Worm (Caenorhabditis elegans) whole organism, L3 larva: ENCODE data around the gene ced-13.

Experiments
- ama-1 ChIP-seq: fragments of 150-350 bp; optimal IDR thresholded peaks from 2 replicates; lab custom pipeline; 2018
- egl-27 ChIP-seq: sonication (generic microtip); optimal IDR thresholded peaks from 4 replicates; lab custom pipeline; 2017; ENCODE audit warnings: missing biosample characterization, missing genetic modification reagents, missing genetic modification characterization
- elt-2 ChIP-seq: sonication (generic microtip); optimal IDR thresholded peaks from 2 replicates; lab custom pipeline; 2016; ENCODE audit warnings: missing genetic modification reagents, mild to moderate bottlenecking, missing genetic modification characterization, missing compliant biosample characterization
- lin-15B ChIP-seq: fragments of 150-350 bp; optimal IDR thresholded peaks from 2 replicates; lab custom pipeline; 2014; ENCODE audit warnings: missing biosample characterization, missing genetic modification characterization
- nfya-1 ChIP-seq: sonication (generic microtip); optimal IDR thresholded peaks from 2 replicates; lab custom pipeline; 2017; ENCODE audit warnings: missing genetic modification characterization, mild to moderate bottlenecking, missing compliant biosample characterization, antibody characterized with exemption, moderate library complexity; ENCODE audit not compliant: insufficient read depth
- nhr-11 ChIP-seq: fragments of 150-350 bp; optimal IDR thresholded peaks from 2 replicates; lab custom pipeline; 2014; ENCODE audit warnings: missing biosample characterization, missing genetic modification characterization
- nhr-77 ChIP-seq: fragments of 150-350 bp; optimal IDR thresholded peaks from 2 replicates; lab custom pipeline; 2014; ENCODE audit warnings: missing biosample characterization, missing genetic modification characterization
- pqm-1 ChIP-seq: fragments of 150-350 bp; optimal IDR thresholded peaks from 2 replicates; lab custom pipeline; 2017; ENCODE audit warnings: missing biosample characterization, missing genetic modification characterization, inconsistent platforms
- snpc-4 ChIP-seq: fragments of 150-350 bp; optimal IDR thresholded peaks from 2 replicates; lab custom pipeline; 2014; ENCODE audit warnings: missing biosample characterization, missing genetic modification characterization
- unc-62 ChIP-seq: fragments of 150-350 bp; sonication (generic microtip); optimal IDR thresholded peaks from 4 replicates; lab custom pipeline; 2014; ENCODE audit warnings: missing biosample characterization, missing genetic modification reagents, missing genetic modification characterization
- ztf-11 ChIP-seq: fragments of 150-350 bp; optimal IDR thresholded peaks from 2 replicates; lab custom pipeline; 2014; ENCODE audit warnings: missing biosample characterization, missing genetic modification characterization

DNA sequence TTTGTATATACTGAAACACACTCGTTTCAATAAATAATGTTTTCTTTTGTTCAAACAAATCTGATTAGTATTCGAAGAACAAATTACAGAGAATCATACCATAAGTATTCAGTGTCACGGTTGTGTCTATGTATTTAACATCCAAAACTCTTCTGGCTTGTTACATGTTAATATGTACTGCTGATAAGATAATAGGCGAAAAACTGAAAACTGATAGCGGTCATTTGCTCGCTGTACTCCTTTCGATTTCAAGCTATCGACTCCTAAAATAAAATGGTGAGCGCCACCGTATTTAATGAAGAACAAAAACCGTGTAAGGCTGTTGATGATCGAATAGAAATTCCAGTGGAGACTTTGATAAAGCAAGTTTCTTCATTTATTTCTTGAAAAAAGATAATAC is 23.9 kb upstream of the ced-13 start, which contains the start of gene R09F10.1:
- TF ChIP-seq elt-2 (tag; lab: Kevin White, UChicago) = peak; percentile 75
- TF ChIP-seq snpc-4 (tag; lab: Kevin White, UChicago) = no peak
- no peak for TF ChIP-seq unc-62 (GFP tag; lab: Kevin White, UChicago)
- no peak for TF ChIP-seq nhr-11
- no peak for TF ChIP-seq lin-15B (tag; lab: Kevin White, UChicago)
- TF ChIP-seq nhr-77 = no peak
- TF ChIP-seq nfya-1 (tag; lab: Kevin White, UChicago) = no peak
- no peak for TF ChIP-seq ama-1 (lab: Kevin White, UChicago)
- TF ChIP-seq egl-27 (tag; lab: Kevin White, UChicago) = no peak
- TF ChIP-seq pqm-1 (tag; lab: Kevin White, UChicago) = peak; percentile 46
- TF ChIP-seq ztf-11 (tag; lab: Kevin White, UChicago) = no peak
